Worm (Caenorhabditis elegans): ENCODE data around the gene sms-5.
"Not testable (repeated sequence)": the region's sequence is repeated elsewhere in the genome, so short reads cannot be mapped to it uniquely, and the experiment has no call there.

The sms-5 gene

DNA sequence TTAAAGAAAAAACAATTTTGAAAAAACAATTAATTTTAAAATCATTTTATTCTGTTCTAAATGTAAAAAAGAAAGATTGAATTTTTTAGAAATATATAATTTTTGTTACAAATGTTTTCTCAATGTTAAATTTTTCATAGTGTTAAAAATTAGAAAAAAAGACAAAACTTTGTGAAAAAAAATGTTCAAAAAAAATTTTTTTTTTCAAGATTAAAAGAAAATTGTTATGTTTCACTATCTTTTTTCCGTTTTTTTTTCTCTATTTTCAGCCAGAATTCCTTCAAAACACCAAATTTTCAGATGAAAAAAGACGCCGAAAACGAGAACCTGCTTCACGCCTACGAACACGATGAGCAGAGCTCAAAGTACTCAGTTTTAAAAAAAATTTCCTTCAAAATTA lies at the start of gene sms-5:
sms-5 (plus strand) TSS at position 301 of the 400 bp plus-strand sequence.
- no peak for TF ChIP-seq scrt-1 (GFP tag; IDR thresholded peaks at IDR 0.05)
- TF ChIP-seq ets-7 (tag; optimal IDR thresholded peaks at IDR 0.05) = no peak
- no peak for TF ChIP-seq ama-1 (optimal IDR thresholded peaks at IDR 0.05)
- TF ChIP-seq tbx-11 (GFP tag; IDR thresholded peaks at IDR 0.05) = no peak
- no peak for TF ChIP-seq ceh-36 (tag; optimal IDR thresholded peaks at IDR 0.05)
- TF ChIP-seq tbx-37 (GFP tag; conservative IDR thresholded peaks at IDR 0.05) = no peak
- TF ChIP-seq B0310.2 (tag; optimal IDR thresholded peaks at IDR 0.05) = no peak
- TF ChIP-seq tra-4 (tag; optimal IDR thresholded peaks at IDR 0.05) = no peak
- TF ChIP-seq ceh-13 (GFP tag; optimal IDR thresholded peaks at IDR 0.05) = no peak
- TF ChIP-seq hmg-4 (GFP tag; optimal IDR thresholded peaks at IDR 0.05) = no peak
- TF ChIP-seq aly-1 (tag; optimal IDR thresholded peaks at IDR 0.05) = no peak
- no peak for TF ChIP-seq hnd-1 (tag; optimal IDR thresholded peaks at IDR 0.05)
- no peak for TF ChIP-seq sea-1 (GFP tag; conservative IDR thresholded peaks at IDR 0.05)
- TF ChIP-seq F13C5.2 (tag; optimal IDR thresholded peaks at IDR 0.05) = no peak
- TF ChIP-seq hmbx-1 (tag; optimal IDR thresholded peaks at IDR 0.05) = no peak
- TF ChIP-seq pes-1 (GFP tag; IDR thresholded peaks at IDR 0.05) = no peak

- TF ChIP-seq F13C5.2 (tag; optimal IDR thresholded peaks at IDR 0.05); hnd-1 (tag; optimal IDR thresholded peaks at IDR 0.05); sea-1 (GFP tag; conservative IDR thresholded peaks at IDR 0.05): not testable (repeated sequence)
Observed at ce11 chrII:454646-455045, 40.6 kb upstream of the sms-5 start, which contains the start of gene W10D9.1. TSS of gene W10D9.1 (plus strand) at chrII:454946.

DNA sequence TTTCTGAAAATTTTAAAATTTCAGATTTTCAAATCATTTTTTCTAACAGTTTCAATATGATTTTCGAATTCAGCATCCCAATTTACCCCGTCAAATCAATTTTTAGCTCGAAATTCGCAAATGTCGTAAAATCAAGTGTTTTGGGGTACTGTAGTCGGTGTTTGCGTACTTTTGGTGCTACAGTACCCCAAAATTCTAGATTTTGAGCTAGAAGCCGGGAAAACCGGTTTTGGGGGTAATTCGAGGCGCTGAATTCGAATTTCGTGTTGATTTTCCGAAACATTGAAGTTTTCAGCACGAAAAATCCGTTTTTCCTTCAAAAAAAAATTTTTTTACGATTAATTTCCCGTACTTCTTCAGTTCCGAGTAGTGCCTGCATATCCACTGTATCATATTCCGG lies 38.9 kb upstream of the sms-5 start:
- TF ChIP-seq hmg-4 (GFP tag; optimal IDR thresholded peaks at IDR 0.05) = no peak
- TF ChIP-seq tbx-11 (GFP tag; IDR thresholded peaks at IDR 0.05) = no peak
- TF ChIP-seq scrt-1 (GFP tag; IDR thresholded peaks at IDR 0.05) = no peak
- no peak for TF ChIP-seq flt-1 (GFP tag; IDR thresholded peaks at IDR 0.05)
- no peak for TF ChIP-seq ets-7 (tag; optimal IDR thresholded peaks at IDR 0.05)

DNA sequence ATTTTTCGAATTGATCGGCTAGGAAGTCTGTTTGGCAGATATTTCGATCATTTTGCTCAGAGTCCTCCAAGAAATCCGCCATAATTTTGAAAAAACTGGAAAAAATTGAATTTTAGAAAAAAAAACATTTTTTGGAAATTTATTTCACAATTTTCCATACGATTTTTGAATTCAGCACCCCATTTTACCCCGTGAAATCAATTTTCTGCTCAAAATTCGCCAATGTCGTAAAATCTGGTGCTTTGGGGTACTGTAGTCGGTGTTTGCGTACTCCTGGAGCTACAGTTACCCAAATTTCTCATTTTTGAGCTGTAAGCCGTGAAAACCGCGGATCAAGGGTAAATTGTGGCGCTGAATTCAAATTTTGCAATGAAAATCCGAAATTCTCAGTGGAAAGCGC lies 37.4 kb upstream of the sms-5 start, which contains the start of gene gvd-1:
gvd-1 (minus strand) TSS at position 101 of the 400 bp plus-strand sequence.
- TF ChIP-seq F13C5.2 (tag; optimal IDR thresholded peaks at IDR 0.05) = no peak
- TF ChIP-seq pes-1 (GFP tag; IDR thresholded peaks at IDR 0.05) = no peak
- no peak for TF ChIP-seq B0310.2 (tag; optimal IDR thresholded peaks at IDR 0.05)
- no peak for TF ChIP-seq aly-1 (tag; optimal IDR thresholded peaks at IDR 0.05)
- TF ChIP-seq hmbx-1 (tag; optimal IDR thresholded peaks at IDR 0.05) = no peak
- no peak for TF ChIP-seq sea-1 (GFP tag; conservative IDR thresholded peaks at IDR 0.05)
- TF ChIP-seq hmg-4 (GFP tag; optimal IDR thresholded peaks at IDR 0.05) = no peak
- TF ChIP-seq ets-7 (tag; optimal IDR thresholded peaks at IDR 0.05) = no peak

DNA sequence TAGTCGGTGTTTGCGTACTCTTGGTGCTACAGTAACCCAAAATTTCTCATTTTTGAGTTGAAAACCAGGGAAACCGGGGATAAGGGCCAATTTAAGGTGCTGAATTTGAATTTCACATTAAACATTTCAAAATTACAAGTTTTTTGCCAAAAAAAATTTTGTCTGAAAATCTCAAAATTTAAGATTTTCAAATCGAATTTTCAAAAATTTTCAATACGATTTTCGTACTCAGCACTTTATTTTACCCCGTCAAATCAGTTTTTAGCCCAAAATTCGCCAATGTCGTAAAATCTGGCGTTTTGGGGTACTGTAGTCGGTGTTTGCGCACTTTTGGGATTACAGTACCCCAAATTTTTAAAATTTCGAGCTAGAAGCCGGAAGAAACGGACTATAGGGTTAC lies 34.4 kb upstream of the sms-5 start, which contains the start of gene W10D9.3:
W10D9.3 (minus strand) TSS at position 101 of the 400 bp plus-strand sequence.
- no peak for TF ChIP-seq tbx-11 (GFP tag; IDR thresholded peaks at IDR 0.05)
- TF ChIP-seq hmg-4 (GFP tag; optimal IDR thresholded peaks at IDR 0.05) = no peak
- TF ChIP-seq hmbx-1 (tag; optimal IDR thresholded peaks at IDR 0.05) = no peak
- no peak for TF ChIP-seq tbx-37 (GFP tag; conservative IDR thresholded peaks at IDR 0.05)
- TF ChIP-seq ceh-36 (tag; optimal IDR thresholded peaks at IDR 0.05) = no peak

- TF ChIP-seq hmbx-1 (tag; optimal IDR thresholded peaks at IDR 0.05) (no peak), ceh-13 (GFP tag; optimal IDR thresholded peaks at IDR 0.05) (no peak), ets-7 (tag; optimal IDR thresholded peaks at IDR 0.05) (no peak), sea-1 (GFP tag; conservative IDR thresholded peaks at IDR 0.05) (no peak), tra-4 (tag; optimal IDR thresholded peaks at IDR 0.05) (no peak), hnd-1 (tag; optimal IDR thresholded peaks at IDR 0.05) (no peak), ama-1 (optimal IDR thresholded peaks at IDR 0.05) (no peak), tbx-11 (GFP tag; IDR thresholded peaks at IDR 0.05) (no peak), F13C5.2 (tag; optimal IDR thresholded peaks at IDR 0.05) (no peak), flt-1 (GFP tag; IDR thresholded peaks at IDR 0.05) (no peak), hmg-4 (GFP tag; optimal IDR thresholded peaks at IDR 0.05) (no peak), aly-1 (tag; optimal IDR thresholded peaks at IDR 0.05) (no peak), pes-1 (GFP tag; IDR thresholded peaks at IDR 0.05) (no peak), tbx-37 (GFP tag; conservative IDR thresholded peaks at IDR 0.05) (no peak)
Observed at ce11 chrII:461297-461696, 33.9 kb upstream of the sms-5 start.

- no peak for TF ChIP-seq scrt-1 (GFP tag; IDR thresholded peaks at IDR 0.05)
Observed at ce11 chrII:467265-467664, 28.0 kb upstream of the sms-5 start, which contains the start of gene nfyb-1. TSS of gene nfyb-1 (minus strand) at chrII:467365.

ce11 chrII:470375-470774 lies 24.8 kb upstream of the sms-5 start, which contains the start of gene tomm-22:
TSS of gene tomm-22 (minus strand) at chrII:470475.
- TF ChIP-seq B0310.2 (tag; optimal IDR thresholded peaks at IDR 0.05) = no peak
- no peak for TF ChIP-seq ets-7 (tag; optimal IDR thresholded peaks at IDR 0.05)
- no peak for TF ChIP-seq hnd-1 (tag; optimal IDR thresholded peaks at IDR 0.05)
- no peak for TF ChIP-seq ceh-13 (GFP tag; optimal IDR thresholded peaks at IDR 0.05)
- TF ChIP-seq F13C5.2 (tag; optimal IDR thresholded peaks at IDR 0.05) = no peak
- TF ChIP-seq hmbx-1 (tag; optimal IDR thresholded peaks at IDR 0.05) = no peak
- no peak for TF ChIP-seq ceh-36 (tag; optimal IDR thresholded peaks at IDR 0.05)
- TF ChIP-seq flt-1 (GFP tag; IDR thresholded peaks at IDR 0.05) = no peak
- TF ChIP-seq scrt-1 (GFP tag; IDR thresholded peaks at IDR 0.05) = no peak
- no peak for TF ChIP-seq pes-1 (GFP tag; IDR thresholded peaks at IDR 0.05)
- no peak for TF ChIP-seq sea-1 (GFP tag; conservative IDR thresholded peaks at IDR 0.05)
- no peak for TF ChIP-seq tbx-37 (GFP tag; conservative IDR thresholded peaks at IDR 0.05)
- no peak for TF ChIP-seq ama-1 (optimal IDR thresholded peaks at IDR 0.05)
- no peak for TF ChIP-seq hmg-4 (GFP tag; optimal IDR thresholded peaks at IDR 0.05)
- TF ChIP-seq aly-1 (tag; optimal IDR thresholded peaks at IDR 0.05) = no peak
